Fruit fly (Drosophila melanogaster): ENCODE results near the gene sog.

sog gene

DNA sequence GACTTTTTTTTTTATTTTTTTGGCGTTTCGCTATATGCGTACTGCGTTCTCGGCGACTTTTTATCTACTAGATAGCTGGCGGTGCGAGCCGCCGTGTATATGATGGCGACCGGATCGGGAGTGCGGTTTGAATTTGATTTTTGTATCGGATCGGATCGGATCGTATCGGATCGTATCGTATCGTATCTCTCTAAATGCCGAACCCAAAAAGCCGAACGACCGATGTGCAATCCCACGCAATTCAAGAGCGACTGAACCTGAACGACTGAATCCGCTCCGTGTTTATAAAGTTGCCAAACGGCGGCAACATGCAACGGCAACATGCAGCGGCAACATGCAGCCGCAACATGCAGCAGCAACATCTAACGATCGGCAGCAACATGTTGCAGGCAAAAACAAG, 7.0 kb downstream of the sog start (continued):
- peak; percentile 73 for TF ChIP-seq CG10543 (GFP tag; optimal IDR thresholded peaks at IDR 0.05)
- peak; percentile 54 for TF ChIP-seq CG12769 (tag; optimal IDR thresholded peaks at IDR 0.05)
- TF ChIP-seq CG32772 (GFP tag; IDR thresholded peaks at IDR 0.05), result 0 out of 2 replicates have a peak, but pooled peaks have one; percentile 7
- TF ChIP-seq slbo (GFP tag; IDR thresholded peaks at IDR 0.05), result peak; percentile 17; the same call in 1 of the 2 replicates
- TF ChIP-seq Sin3A (optimal IDR thresholded peaks at IDR 0.05), result no peak
- TF ChIP-seq CG8089 (GFP tag; optimal IDR thresholded peaks at IDR 0.05), result no peak
- TF ChIP-seq row (GFP tag; IDR thresholded peaks at IDR 0.05), result peak; percentile 14; the same call in 1 of the 3 replicates
- TF ChIP-seq Opbp (GFP tag; IDR thresholded peaks at IDR 0.05; ENCODE audit: partially characterized antibody), result peak; percentile 71; the same call in 2 of the 3 replicates
- TF ChIP-seq chif (GFP tag; optimal IDR thresholded peaks at IDR 0.05), result no peak
- no peak for TF ChIP-seq CG8944 (GFP tag; optimal IDR thresholded peaks at IDR 0.05)
- no peak for TF ChIP-seq Dbx (GFP tag; IDR thresholded peaks at IDR 0.05)
- TF ChIP-seq da (GFP tag; optimal IDR thresholded peaks at IDR 0.05), result no peak
- peak; percentile 9; the same call in 1 of the 2 replicates for TF ChIP-seq crol (GFP tag; IDR thresholded peaks at IDR 0.05)
- TF ChIP-seq Pdp1 (GFP tag; optimal IDR thresholded peaks at IDR 0.05), result no peak
- no peak for TF ChIP-seq Gug (GFP tag; IDR thresholded peaks at IDR 0.05)
- TF ChIP-seq lab (GFP tag; optimal IDR thresholded peaks at IDR 0.05), result peak; percentile 31
- TF ChIP-seq Drgx (GFP tag; IDR thresholded peaks at IDR 0.05), result 0 out of 2 replicates have a peak, but pooled peaks have one; percentile 14
- no peak for TF ChIP-seq bcd (GFP tag; optimal IDR thresholded peaks at IDR 0.05)
- TF ChIP-seq Optix (GFP tag; IDR thresholded peaks at IDR 0.05), result peak; percentile 40; the same call in 1 of the 3 replicates
- TF ChIP-seq H2.0 (GFP tag; IDR thresholded peaks at IDR 0.05), result no peak
- TF ChIP-seq lbe (GFP tag; optimal IDR thresholded peaks at IDR 0.05), result no peak
- TF ChIP-seq so (GFP tag; IDR thresholded peaks at IDR 0.05), result peak; percentile 28; the same call in 1 of the 3 replicates
- TF ChIP-seq CG17186 (GFP tag; optimal IDR thresholded peaks at IDR 0.05), result no peak
- peak; percentile 19 for TF ChIP-seq stwl (tag; optimal IDR thresholded peaks at IDR 0.05)
- peak; percentile 86; the same call in 3 of the 4 replicates for TF ChIP-seq chinmo (GFP tag; IDR thresholded peaks at IDR 0.05; ENCODE audit: partially characterized antibody)
- TF ChIP-seq zfh1 (GFP tag; IDR thresholded peaks at IDR 0.05), result peak; percentile 52; the same call in 2 of the 3 replicates
- TF ChIP-seq CG13894 (tag; optimal IDR thresholded peaks at IDR 0.05), result peak; percentile 78
- TF ChIP-seq amos (GFP tag; IDR thresholded peaks at IDR 0.05; ENCODE audit: partially characterized antibody), result peak; percentile 60
- peak; percentile 14; the same call in 1 of the 2 replicates for TF ChIP-seq CG10959 (GFP tag; IDR thresholded peaks at IDR 0.05)
- no peak for TF ChIP-seq az2 (GFP tag; optimal IDR thresholded peaks at IDR 0.05)
- TF ChIP-seq dmrt99B (tag; optimal IDR thresholded peaks at IDR 0.05), result peak; percentile 21
- TF ChIP-seq sens (GFP tag), result peak; percentile 1
- TF ChIP-seq CG6175 (GFP tag; IDR thresholded peaks at IDR 0.05), result 0 out of 3 replicates have a peak, but pooled peaks have one; percentile 17
- TF ChIP-seq CG7839 (tag; optimal IDR thresholded peaks at IDR 0.05), result peak; percentile 7
- TF ChIP-seq Xrp1 (GFP tag; IDR thresholded peaks at IDR 0.05), result 0 out of 2 replicates have a peak, but pooled peaks have one; percentile 8
- TF ChIP-seq Rx (GFP tag; IDR thresholded peaks at IDR 0.05), result no peak
- peak; percentile 18; the same call in 1 of the 2 replicates for TF ChIP-seq Ada2b (GFP tag; IDR thresholded peaks at IDR 0.05)
- TF ChIP-seq CG15514 (GFP tag; optimal IDR thresholded peaks at IDR 0.05), result peak; percentile 14
- TF ChIP-seq CG7963 (GFP tag; IDR thresholded peaks at IDR 0.05; ENCODE audit: partially characterized antibody), result peak; percentile 38; the same call in 1 of the 3 replicates
- peak; percentile 35; the same call in 1 of the 2 replicates for TF ChIP-seq CG13287 (GFP tag; IDR thresholded peaks at IDR 0.05; ENCODE audit: partially characterized antibody)
- TF ChIP-seq nerfin-2 (GFP tag; IDR thresholded peaks at IDR 0.05; ENCODE audit: partially characterized antibody), result 0 out of 2 replicates have a peak, but pooled peaks have one; percentile 18
- no peak for TF ChIP-seq ftz-f1 (GFP tag; optimal IDR thresholded peaks at IDR 0.05)
- TF ChIP-seq sisA (GFP tag; IDR thresholded peaks at IDR 0.05), result no peak
- TF ChIP-seq dm (GFP tag; optimal IDR thresholded peaks at IDR 0.05), result no peak
- TF ChIP-seq CG9215 (GFP tag; IDR thresholded peaks at IDR 0.05), result no peak
- TF ChIP-seq Rfx (GFP tag; IDR thresholded peaks at IDR 0.05), result peak; percentile 20; the same call in 1 of the 2 replicates
- TF ChIP-seq sens-2 (GFP tag; IDR thresholded peaks at IDR 0.05), result 0 out of 2 replicates have a peak, but pooled peaks have one; percentile 10
- TF ChIP-seq dysf (GFP tag; IDR thresholded peaks at IDR 0.05), result peak; percentile 25; the same call in 1 of the 3 replicates
- no peak for TF ChIP-seq usp (GFP tag; optimal IDR thresholded peaks at IDR 0.05)
- no peak for TF ChIP-seq CG17802 (tag; optimal IDR thresholded peaks at IDR 0.05)
